Worm (Caenorhabditis elegans): Measurements from ENCODE around the gene btb-7.

Gene btb-7

ce11 chrII:1676088-1676487 is 37.0 kb upstream of the btb-7 start, which contains the start of gene fbxb-17:
fbxb-17 (plus strand) TSS chrII:1676388.
- TF ChIP-seq nhr-28 (tag; optimal IDR thresholded peaks at IDR 0.05) (no peak), fkh-10 (GFP tag; optimal IDR thresholded peaks at IDR 0.05) (no peak), ceh-82 (tag; optimal IDR thresholded peaks at IDR 0.05) (no peak), ztf-11 (tag; optimal IDR thresholded peaks at IDR 0.05) (no peak), ceh-63 (GFP tag; optimal IDR thresholded peaks at IDR 0.05) (no peak), sup-37 (GFP tag; optimal IDR thresholded peaks at IDR 0.05) (no peak), unc-130 (tag; optimal IDR thresholded peaks at IDR 0.05) (no peak), ceh-90 (tag; optimal IDR thresholded peaks at IDR 0.05) (no peak)

- no peak for TF ChIP-seq elt-3 (tag; optimal IDR thresholded peaks at IDR 0.05)
- no peak for TF ChIP-seq ces-1 (GFP tag; optimal IDR thresholded peaks at IDR 0.05)
- no peak for TF ChIP-seq ztf-11 (tag; optimal IDR thresholded peaks at IDR 0.05)
- no peak for TF ChIP-seq nhr-77 (tag; optimal IDR thresholded peaks at IDR 0.05)
- no peak for TF ChIP-seq vab-15 (tag; optimal IDR thresholded peaks at IDR 0.05)
- no peak for TF ChIP-seq pqm-1 (tag; optimal IDR thresholded peaks at IDR 0.05)
- TF ChIP-seq unc-62 (GFP tag; optimal IDR thresholded peaks at IDR 0.05) = no peak
- TF ChIP-seq ama-1 (optimal IDR thresholded peaks at IDR 0.05) = no peak
- no peak for TF ChIP-seq mep-1 (tag; optimal IDR thresholded peaks at IDR 0.05)
- TF ChIP-seq elt-2 (tag; optimal IDR thresholded peaks at IDR 0.05) = no peak
- no peak for TF ChIP-seq C34B4.2 (tag; optimal IDR thresholded peaks at IDR 0.05)
- no peak for TF ChIP-seq jun-1 (tag; optimal IDR thresholded peaks at IDR 0.05)
- no peak for TF ChIP-seq zip-4 (GFP tag; optimal IDR thresholded peaks at IDR 0.05)
- TF ChIP-seq mdl-1 (tag; optimal IDR thresholded peaks at IDR 0.05) = no peak
- TF ChIP-seq aly-2 (tag; optimal IDR thresholded peaks at IDR 0.05) = no peak
- TF ChIP-seq snpc-4 (tag; optimal IDR thresholded peaks at IDR 0.05) = no peak
- TF ChIP-seq tbx-2 (tag; optimal IDR thresholded peaks at IDR 0.05) = no peak
- TF ChIP-seq nhr-237 (tag; optimal IDR thresholded peaks at IDR 0.05) = no peak
These were observed 34.0 kb upstream of the btb-7 start, which contains the start of gene irld-36 for ce11 chrII:1679081-1679480. irld-36 (plus strand) TSS chrII:1679381.

ce11 chrII:1682218-1682617 is 30.8 kb upstream of the btb-7 start, which contains the start of gene fbxb-26:
fbxb-26 (plus strand) TSS chrII:1682518.
- no peak for TF ChIP-seq tlp-1 (tag; optimal IDR thresholded peaks at IDR 0.05)
- TF ChIP-seq lin-15B (tag; optimal IDR thresholded peaks at IDR 0.05) = no peak
- TF ChIP-seq mef-2 (tag; optimal IDR thresholded peaks at IDR 0.05) = no peak
- no peak for TF ChIP-seq Y116A8C.19 (tag; optimal IDR thresholded peaks at IDR 0.05; ENCODE audit: borderline replicate concordance)
- TF ChIP-seq nhr-12 (tag; optimal IDR thresholded peaks at IDR 0.05) = no peak
- TF ChIP-seq nhr-71 (tag; optimal IDR thresholded peaks at IDR 0.05) = no peak
- no peak for TF ChIP-seq nhr-19 (GFP tag; conservative IDR thresholded peaks at IDR 0.05)
- no peak for TF ChIP-seq C04F5.9 (tag; optimal IDR thresholded peaks at IDR 0.05)

ce11 chrII:1683742-1684141 is 29.3 kb upstream of the btb-7 start, which contains the start of gene fbxb-25:
fbxb-25 (plus strand) TSS chrII:1684042.
- TF ChIP-seq swsn-7 (tag; optimal IDR thresholded peaks at IDR 0.05) (no peak), nhr-77 (tag; optimal IDR thresholded peaks at IDR 0.05) (no peak), nhr-84 (tag; optimal IDR thresholded peaks at IDR 0.05) (no peak), Y116A8C.19 (tag; optimal IDR thresholded peaks at IDR 0.05; ENCODE audit: borderline replicate concordance) (no peak), efl-3 (GFP tag; optimal IDR thresholded peaks at IDR 0.05) (no peak), elt-3 (tag; optimal IDR thresholded peaks at IDR 0.05) (no peak), zag-1 (tag; optimal IDR thresholded peaks at IDR 0.05) (no peak), F16B12.6 (tag; optimal IDR thresholded peaks at IDR 0.05) (no peak), pag-3 (tag; optimal IDR thresholded peaks at IDR 0.05; ENCODE audit: borderline replicate concordance, insufficient read depth) (no peak), sptf-1 (tag; optimal IDR thresholded peaks at IDR 0.05) (no peak), nhr-237 (tag; optimal IDR thresholded peaks at IDR 0.05) (no peak), aha-1 (tag; optimal IDR thresholded peaks at IDR 0.05) (no peak), mab-9 (GFP tag; IDR thresholded peaks at IDR 0.05) (no peak), sox-4 (tag; optimal IDR thresholded peaks at IDR 0.05) (no peak), ets-5 (GFP tag; IDR thresholded peaks at IDR 0.05) (no peak)

Data from whole organism, L1 larva.